Worm (Caenorhabditis elegans): ENCODE data around the gene crn-3.

Gene crn-3

ce11 chrII:10563368-10563767 is 24.5 kb upstream of the crn-3 start, which contains the start of gene cdc-48.1 (continued):
- TF ChIP-seq nhr-25 (tag; optimal IDR thresholded peaks at IDR 0.05; ENCODE audit: borderline replicate concordance, insufficient read depth): peak; percentile 98
- TF ChIP-seq unc-39 (tag; optimal IDR thresholded peaks at IDR 0.05): no peak
- peak; percentile 98 for TF ChIP-seq dmd-9 (GFP tag; IDR thresholded peaks at IDR 0.05)
- peak; percentile 99 for TF ChIP-seq arid-1 (GFP tag; conservative IDR thresholded peaks at IDR 0.05)
- peak; percentile 99 for TF ChIP-seq madf-9 (GFP tag; conservative IDR thresholded peaks at IDR 0.05)
- TF ChIP-seq mdl-1 (tag; optimal IDR thresholded peaks at IDR 0.05): peak; percentile 73 to 98
- TF ChIP-seq mxl-3 (GFP tag; optimal IDR thresholded peaks at IDR 0.05): peak; percentile 96
- peak; percentile 97 for TF ChIP-seq F37D6.2 (tag; optimal IDR thresholded peaks at IDR 0.05)
- peak; percentile 100 for TF ChIP-seq ceh-20 (GFP tag; IDR thresholded peaks at IDR 0.05)
- peak; percentile 100 for TF ChIP-seq nhr-6 (tag; optimal IDR thresholded peaks at IDR 0.05)
- peak; percentile 89 for TF ChIP-seq nhr-237 (tag; optimal IDR thresholded peaks at IDR 0.05)
- peak; percentile 49 for TF ChIP-seq ceh-62 (tag; optimal IDR thresholded peaks at IDR 0.05)
- peak; percentile 62 for TF ChIP-seq snpc-4 (tag; optimal IDR thresholded peaks at IDR 0.05)
- peak; percentile 98 for TF ChIP-seq duxl-1 (tag; optimal IDR thresholded peaks at IDR 0.05; ENCODE audit: poor library complexity)
- peak; percentile 100 for TF ChIP-seq mes-2 (tag; optimal IDR thresholded peaks at IDR 0.05; ENCODE audit: poor library complexity, severe bottlenecking)
- TF ChIP-seq nhr-76 (tag; optimal IDR thresholded peaks at IDR 0.05): peak; percentile 91

ce11 chrII:10564578-10564977 is 23.3 kb upstream of the crn-3 start, which contains the start of the genes C06A1.6 and C06A1.7:
Gene C06A1.6 (minus strand): TSS chrII:10564678.
Gene C06A1.7 (plus strand): TSS chrII:10564891.
- no peak for TF ChIP-seq mxl-2 (GFP tag; conservative IDR thresholded peaks at IDR 0.05)
- TF ChIP-seq zfp-2 (tag; optimal IDR thresholded peaks at IDR 0.05): no peak
- TF ChIP-seq set-16 (GFP tag; IDR thresholded peaks at IDR 0.05): no peak
- no peak for TF ChIP-seq T20F7.1 (GFP tag; optimal IDR thresholded peaks at IDR 0.05)
- TF ChIP-seq attf-4 (tag; optimal IDR thresholded peaks at IDR 0.05): no peak
- no peak for TF ChIP-seq pha-4 (GFP tag; IDR thresholded peaks at IDR 0.05)
- TF ChIP-seq pha-4 (tag; optimal IDR thresholded peaks at IDR 0.05): no peak
- TF ChIP-seq unc-39 (tag; optimal IDR thresholded peaks at IDR 0.05): no peak
- TF ChIP-seq F37D6.2 (tag; optimal IDR thresholded peaks at IDR 0.05): no peak

ce11 chrII:10566458-10566857 is 21.4 kb upstream of the crn-3 start:
- TF ChIP-seq lin-39 (tag; optimal IDR thresholded peaks at IDR 0.05) (no peak), aha-1 (tag) (peak; percentile 77), set-16 (GFP tag; IDR thresholded peaks at IDR 0.05) (peak; percentile 53; the same call in 1 of the 2 replicates)

- peak; percentile 75 for TF ChIP-seq nhr-11 (tag; optimal IDR thresholded peaks at IDR 0.05)
- TF ChIP-seq daf-16 (GFP tag; optimal IDR thresholded peaks at IDR 0.05): peak in 1 of 2 experiments; percentile 54
- TF ChIP-seq daf-16 (tag; optimal IDR thresholded peaks at IDR 0.05): no peak
- no peak for TF ChIP-seq zip-2 (tag; optimal IDR thresholded peaks at IDR 0.05)
Measured at ce11 chrII:10569498-10569897, 18.3 kb upstream of the crn-3 start.

- TF ChIP-seq nhr-76 (tag; optimal IDR thresholded peaks at IDR 0.05): no peak
- no peak for TF ChIP-seq nhr-111 (GFP tag; optimal IDR thresholded peaks at IDR 0.05)
- no peak for TF ChIP-seq duxl-1 (tag; optimal IDR thresholded peaks at IDR 0.05; ENCODE audit: poor library complexity)
- TF ChIP-seq nhr-28 (tag; optimal IDR thresholded peaks at IDR 0.05): no peak
- TF ChIP-seq ceh-28 (tag; optimal IDR thresholded peaks at IDR 0.05): no peak
- no peak for TF ChIP-seq spr-1 (tag; optimal IDR thresholded peaks at IDR 0.05)
- no peak for TF ChIP-seq nhr-11 (tag; optimal IDR thresholded peaks at IDR 0.05)
- no peak for TF ChIP-seq ces-1 (GFP tag; optimal IDR thresholded peaks at IDR 0.05)
- no peak for TF ChIP-seq egl-27 (tag; optimal IDR thresholded peaks at IDR 0.05)
- no peak for TF ChIP-seq mep-1 (tag; optimal IDR thresholded peaks at IDR 0.05)
- no peak for TF ChIP-seq zag-1 (tag; optimal IDR thresholded peaks at IDR 0.05)
- TF ChIP-seq gei-8 (GFP tag; optimal IDR thresholded peaks at IDR 0.05): no peak
- no peak for TF ChIP-seq aly-2 (tag; optimal IDR thresholded peaks at IDR 0.05)
Measured at ce11 chrII:10570302-10570701, 17.5 kb upstream of the crn-3 start, which contains the start of gene txt-13. Gene txt-13 (plus strand): TSS chrII:10570602.

All from whole organism, L4 larva.